Worm (Caenorhabditis elegans) whole organism, L1 larva: ENCODE data around the gene srd-39.

ENCODE experiments used
- C04F5.9 ChIP-seq: sonication (generic microtip); optimal IDR thresholded peaks from 2 replicates; lab custom pipeline; 2016; ENCODE audit warnings: missing genetic modification characterization, missing compliant biosample characterization
- C16A3.4 ChIP-seq: fragments of 150-350 bp; optimal IDR thresholded peaks from 2 replicates; lab custom pipeline; 2014; ENCODE audit warnings: missing biosample characterization, missing genetic modification characterization
- aha-1 ChIP-seq: fragments of 150-350 bp; optimal IDR thresholded peaks from 2 replicates; lab custom pipeline; 2014; ENCODE audit warnings: missing biosample characterization, missing genetic modification characterization
- alr-1 ChIP-seq: fragments of 200-800 bp; sonication (Bioruptor generic); optimal IDR thresholded peaks from 2 replicates; lab custom pipeline; 2018; ENCODE audit warnings: borderline replicate concordance, mild to moderate bottlenecking, missing genetic modification characterization, missing compliant biosample characterization
- aly-2 ChIP-seq: fragments of 150-350 bp; optimal IDR thresholded peaks from 2 replicates; lab custom pipeline; 2014; ENCODE audit warnings: missing biosample characterization, missing genetic modification characterization
- ceh-63 ChIP-seq: fragments of 200-800 bp; sonication (Bioruptor generic); optimal IDR thresholded peaks from 2 replicates; lab custom pipeline; 2018; ENCODE audit warnings: mild to moderate bottlenecking, missing genetic modification characterization, missing compliant biosample characterization
- ceh-90 ChIP-seq: sonication (generic microtip); optimal IDR thresholded peaks from 2 replicates; lab custom pipeline; 2016; ENCODE audit warnings: missing genetic modification characterization, missing compliant biosample characterization
- ces-1 ChIP-seq: fragments of 150-350 bp; optimal IDR thresholded peaks from 2 replicates; lab custom pipeline; 2014; ENCODE audit warnings: missing biosample characterization, missing genetic modification reagents, missing genetic modification characterization
- dsc-1 ChIP-seq: sonication (generic microtip); optimal IDR thresholded peaks from 2 replicates; lab custom pipeline; 2016; ENCODE audit warnings: mild to moderate bottlenecking, missing genetic modification characterization, missing compliant biosample characterization
- egl-13 ChIP-seq: sonication (generic microtip); optimal IDR thresholded peaks from 2 replicates; lab custom pipeline; 2016; ENCODE audit warnings: missing genotype, missing genetic modification reagents, missing genetic modification characterization, missing compliant biosample characterization
- egl-27 ChIP-seq, 2 experiments: fragments of 150-350 bp in 1 of 2; sonication (generic microtip); optimal IDR thresholded peaks; 3 replicates each; lab custom pipeline; 2017 to 2018; ENCODE audit warnings: missing biosample characterization in 2 of 2, missing genetic modification characterization in 2 of 2, missing genetic modification reagents in 2 of 2
- elt-2 ChIP-seq: sonication (generic microtip); optimal IDR thresholded peaks from 2 replicates; lab custom pipeline; 2016; ENCODE audit warnings: missing genetic modification characterization, mild to moderate bottlenecking, inconsistent platforms, missing compliant biosample characterization, missing genetic modification reagents
- elt-3 ChIP-seq, 6 experiments: fragments of 150-350 bp in 1 of 6; sonication (generic microtip); optimal IDR thresholded peaks; 2 replicates each; lab custom pipeline; 2017 to 2018; ENCODE audit warnings: missing biosample characterization in 6 of 6, missing genetic modification characterization in 6 of 6, inconsistent platforms in 1 of 6
- fkh-10 ChIP-seq: sonication (generic microtip); optimal IDR thresholded peaks from 2 replicates; lab custom pipeline; 2017; ENCODE audit warnings: missing biosample characterization, missing genetic modification reagents, missing genetic modification characterization
- fkh-4 ChIP-seq: sonication (generic microtip); optimal IDR thresholded peaks from 2 replicates; lab custom pipeline; 2016; ENCODE audit warnings: missing compliant biosample characterization, missing genetic modification characterization, borderline replicate concordance
- fkh-8 ChIP-seq: sonication (generic microtip); optimal IDR thresholded peaks from 2 replicates; lab custom pipeline; 2016; ENCODE audit warnings: mild to moderate bottlenecking, missing genetic modification characterization, missing compliant biosample characterization
- grh-1 ChIP-seq: fragments of 200-800 bp; sonication (Bioruptor generic); IDR thresholded peaks from 2 replicates; pipeline ENCODE4 v1.3.6; 2022; ENCODE audit warnings: missing genetic modification reagents, missing genetic modification characterization, missing compliant biosample characterization
- hlh-17 ChIP-seq: fragments of 200-800 bp; sonication (Bioruptor generic); optimal IDR thresholded peaks from 2 replicates; lab custom pipeline; 2018; ENCODE audit warnings: missing genetic modification characterization, mild to moderate bottlenecking, missing compliant biosample characterization, moderate library complexity, borderline replicate concordance
- hlh-4 ChIP-seq: sonication (generic microtip); optimal IDR thresholded peaks from 2 replicates; lab custom pipeline; 2016; ENCODE audit warnings: mild to moderate bottlenecking, missing genetic modification characterization, missing compliant biosample characterization
- hpl-2 ChIP-seq: fragments of 150-350 bp; optimal IDR thresholded peaks from 2 replicates; lab custom pipeline; 2014; ENCODE audit warnings: missing biosample characterization, missing genetic modification reagents, missing genetic modification characterization
- isw-1 ChIP-seq: fragments of 200-800 bp; sonication (Bioruptor generic); IDR thresholded peaks from 2 replicates; pipeline ENCODE4 v1.3.6; 2022; ENCODE audit warnings: missing genetic modification characterization, missing compliant biosample characterization
- jun-1 ChIP-seq: fragments of 150-350 bp; optimal IDR thresholded peaks from 2 replicates; lab custom pipeline; 2014; ENCODE audit warnings: missing biosample characterization, missing genetic modification reagents, missing genetic modification characterization
- lin-13 ChIP-seq: fragments of 150-350 bp; optimal IDR thresholded peaks from 2 replicates; lab custom pipeline; 2014; ENCODE audit warnings: missing biosample characterization, missing genetic modification reagents, missing genetic modification characterization
- lin-14 ChIP-seq: fragments of 200-800 bp; sonication (Bioruptor generic); optimal IDR thresholded peaks from 2 replicates; lab custom pipeline; 2018; ENCODE audit warnings: mild to moderate bottlenecking, missing genetic modification characterization, moderate library complexity, missing compliant biosample characterization
- lin-35 ChIP-seq, 2 experiments: fragments of 150-350 bp; optimal IDR thresholded peaks; 2 replicates each; lab custom pipeline; 2014; ENCODE audit warnings: missing biosample characterization in 2 of 2, missing genetic modification characterization in 2 of 2, missing genetic modification reagents in 2 of 2
- mdl-1 ChIP-seq, 2 experiments: fragments of 150-350 bp; optimal IDR thresholded peaks; 2 replicates each; lab custom pipeline; 2014 to 2017; ENCODE audit warnings: missing biosample characterization in 2 of 2, missing genetic modification characterization in 2 of 2, inconsistent platforms in 1 of 2
- mep-1 ChIP-seq: fragments of 150-350 bp; optimal IDR thresholded peaks from 2 replicates; lab custom pipeline; 2014; ENCODE audit warnings: missing biosample characterization, missing genetic modification characterization
- nhr-11 ChIP-seq: fragments of 150-350 bp; optimal IDR thresholded peaks from 2 replicates; lab custom pipeline; 2014; ENCODE audit warnings: missing biosample characterization, missing genetic modification characterization
- nhr-12 ChIP-seq: sonication (generic microtip); optimal IDR thresholded peaks from 2 replicates; lab custom pipeline; 2017; ENCODE audit warnings: missing biosample characterization, missing genetic modification characterization
- nhr-19 ChIP-seq: fragments of 200-800 bp; sonication (Bioruptor generic); conservative IDR thresholded peaks from 2 replicates; pipeline ENCODE4 v1.3.6; 2022; ENCODE audit warnings: missing genetic modification characterization, missing compliant biosample characterization
- nhr-20 ChIP-seq: sonication (generic microtip); optimal IDR thresholded peaks from 2 replicates; lab custom pipeline; 2016; ENCODE audit warnings: mild to moderate bottlenecking, missing genetic modification characterization, missing compliant biosample characterization
- nhr-237 ChIP-seq: fragments of 150-350 bp; optimal IDR thresholded peaks from 2 replicates; lab custom pipeline; 2014; ENCODE audit warnings: missing biosample characterization, missing genetic modification characterization
- nhr-28 ChIP-seq: fragments of 150-350 bp; optimal IDR thresholded peaks from 2 replicates; lab custom pipeline; 2014; ENCODE audit warnings: missing biosample characterization, missing genetic modification characterization
- nhr-47 ChIP-seq: sonication (generic microtip); optimal IDR thresholded peaks from 2 replicates; lab custom pipeline; 2016; ENCODE audit warnings: mild to moderate bottlenecking, missing genetic modification characterization, moderate library complexity, missing compliant biosample characterization
- nhr-71 ChIP-seq: sonication (generic microtip); optimal IDR thresholded peaks from 2 replicates; lab custom pipeline; 2016; ENCODE audit warnings: mild to moderate bottlenecking, missing genetic modification characterization, moderate library complexity, missing compliant biosample characterization
- nhr-76 ChIP-seq: sonication (generic microtip); optimal IDR thresholded peaks from 2 replicates; lab custom pipeline; 2017; ENCODE audit warnings: missing biosample characterization, missing genetic modification characterization
- nhr-85 ChIP-seq: sonication (generic microtip); peaks from one replicate; lab custom pipeline; 2016; ENCODE audit warnings: missing genetic modification characterization, inconsistent platforms, missing compliant biosample characterization
- skn-1 ChIP-seq: fragments of 150-350 bp; optimal IDR thresholded peaks from 2 replicates; lab custom pipeline; 2014; ENCODE audit warnings: missing biosample characterization, missing genetic modification characterization
- snpc-4 ChIP-seq: fragments of 150-350 bp; optimal IDR thresholded peaks from 2 replicates; lab custom pipeline; 2014; ENCODE audit warnings: missing biosample characterization, missing genetic modification characterization
- snu-23 ChIP-seq: sonication (generic microtip); optimal IDR thresholded peaks from 2 replicates; lab custom pipeline; 2016; ENCODE audit warnings: missing genetic modification characterization, missing compliant biosample characterization
- sox-4 ChIP-seq: sonication (generic microtip); optimal IDR thresholded peaks from 2 replicates; lab custom pipeline; 2016; ENCODE audit warnings: missing genetic modification characterization, missing compliant biosample characterization
- sptf-1 ChIP-seq: fragments of 150-350 bp; optimal IDR thresholded peaks from 2 replicates; lab custom pipeline; 2014; ENCODE audit warnings: missing biosample characterization, missing genetic modification characterization
- sup-37 ChIP-seq: fragments of 200-800 bp; sonication (Bioruptor generic); optimal IDR thresholded peaks from 2 replicates; lab custom pipeline; 2018; ENCODE audit warnings: mild to moderate bottlenecking, missing genetic modification characterization, missing compliant biosample characterization
- tlp-1 ChIP-seq: fragments of 150-350 bp; optimal IDR thresholded peaks from 2 replicates; lab custom pipeline; 2014; ENCODE audit warnings: missing biosample characterization, missing genetic modification characterization
- unc-30 ChIP-seq: sonication (generic microtip); optimal IDR thresholded peaks from 2 replicates; lab custom pipeline; 2017; ENCODE audit warnings: missing biosample characterization, missing genetic modification characterization
- unc-62 ChIP-seq: fragments of 150-350 bp; optimal IDR thresholded peaks from 2 replicates; lab custom pipeline; 2014; ENCODE audit warnings: missing biosample characterization, missing genetic modification reagents, missing genetic modification characterization
- unc-98 ChIP-seq: fragments of 200-800 bp; sonication (Bioruptor generic); IDR thresholded peaks from 2 replicates; pipeline ENCODE4 v1.3.6; 2022; ENCODE audit warnings: missing genetic modification characterization, missing compliant biosample characterization
- vab-15 ChIP-seq: sonication (generic microtip); optimal IDR thresholded peaks from 2 replicates; lab custom pipeline; 2017; ENCODE audit warnings: missing genotype, mild to moderate bottlenecking, missing genetic modification characterization, missing compliant biosample characterization
- xbp-1 ChIP-seq: sonication (generic microtip); optimal IDR thresholded peaks from 2 replicates; lab custom pipeline; 2016; ENCODE audit warnings: missing genetic modification characterization, missing compliant biosample characterization
- zag-1 ChIP-seq: fragments of 150-350 bp; optimal IDR thresholded peaks from 2 replicates; lab custom pipeline; 2014; ENCODE audit warnings: missing biosample characterization, missing genetic modification characterization
- zip-4 ChIP-seq: fragments of 200-800 bp; sonication (Bioruptor generic); optimal IDR thresholded peaks from 2 replicates; lab custom pipeline; 2018; ENCODE audit warnings: mild to moderate bottlenecking, missing genetic modification characterization, moderate library complexity, missing compliant biosample characterization
- ztf-4 ChIP-seq: fragments of 150-350 bp; optimal IDR thresholded peaks from 2 replicates; lab custom pipeline; 2014; ENCODE audit warnings: missing biosample characterization, missing genetic modification characterization

srd-39 gene

DNA sequence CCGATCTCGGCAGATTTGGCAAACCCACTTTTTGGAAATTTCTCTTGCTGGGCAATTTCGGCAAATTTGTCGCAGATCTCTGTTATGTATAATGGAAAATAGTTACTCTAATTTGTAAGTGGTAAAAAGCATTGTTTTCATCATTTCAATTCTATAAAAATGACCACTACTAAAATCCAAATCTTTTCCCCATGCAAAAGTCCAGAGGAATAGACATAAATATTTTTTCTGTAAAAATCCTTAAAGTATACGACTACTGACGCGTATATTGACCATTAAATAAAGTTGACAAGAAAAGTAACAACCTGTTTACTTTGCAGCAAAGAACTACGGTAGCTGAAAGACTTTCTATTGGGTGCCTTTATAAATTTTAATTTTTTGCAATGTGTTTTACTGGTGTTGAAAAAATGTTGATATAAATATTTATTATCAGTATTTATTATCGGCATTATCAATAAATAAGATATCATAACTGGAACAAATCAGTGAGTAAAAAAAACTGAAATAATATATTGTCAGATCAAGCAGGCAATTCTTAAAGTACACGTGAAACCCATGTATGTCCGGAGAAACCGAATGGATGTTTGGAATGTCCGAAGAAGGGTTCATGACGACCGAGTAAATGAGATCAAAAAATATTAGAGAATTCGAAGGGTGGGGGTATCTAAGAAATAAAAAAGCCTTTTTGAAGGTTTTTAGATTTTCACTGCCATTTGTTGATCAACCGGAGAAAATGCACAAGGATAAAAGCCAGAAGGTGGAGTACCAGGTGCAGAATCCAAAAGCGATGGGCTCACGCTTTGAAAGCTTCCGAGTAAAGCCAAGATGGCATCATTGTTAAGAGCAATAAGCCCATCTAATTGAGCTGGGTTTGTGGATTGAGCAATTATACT lies 49.1 kb upstream of the srd-39 start (continued):
- TF ChIP-seq hlh-17 (GFP tag; lab: Kevin White, UChicago), result no peak
- no peak for TF ChIP-seq egl-27 (tag; optimal IDR thresholded peaks at IDR 0.05; lab: Kevin White, UChicago)
- TF ChIP-seq grh-1 (GFP tag; lab: Robert Waterston, UW), result no peak
- TF ChIP-seq nhr-85 (tag; lab: Kevin White, UChicago), result peak; percentile 23
- TF ChIP-seq lin-13, result peak; percentile 46
- no peak for TF ChIP-seq zip-4
- TF ChIP-seq nhr-19 (GFP tag; lab: Robert Waterston, UW), result peak; percentile 59
- peak; percentile 66 for TF ChIP-seq nhr-47 (tag; lab: Kevin White, UChicago)
- peak; percentile 19 for TF ChIP-seq hpl-2 (GFP tag; lab: Kevin White, UChicago)
- no peak for TF ChIP-seq hlh-4
- TF ChIP-seq nhr-237 (tag; lab: Kevin White, UChicago), result no peak
- TF ChIP-seq snpc-4, result no peak
- TF ChIP-seq xbp-1, result no peak
- no peak for TF ChIP-seq egl-13 (tag; lab: Kevin White, UChicago)
- no peak for TF ChIP-seq C04F5.9 (tag; lab: Kevin White, UChicago)
- no peak for TF ChIP-seq aha-1
- no peak for TF ChIP-seq alr-1 (tag; lab: Kevin White, UChicago)
- no peak for TF ChIP-seq unc-62
- no peak for TF ChIP-seq nhr-28 (tag; lab: Kevin White, UChicago)
- TF ChIP-seq unc-30 (tag; lab: Kevin White, UChicago), result no peak
- no peak for TF ChIP-seq fkh-10 (GFP tag; lab: Kevin White, UChicago)
- TF ChIP-seq lin-35 (GFP tag; optimal IDR thresholded peaks at IDR 0.05; lab: Kevin White, UChicago), result peak in 1 of 2 experiments; percentile 18
- no peak for TF ChIP-seq vab-15
- TF ChIP-seq jun-1 (tag; lab: Kevin White, UChicago), result no peak
- no peak for TF ChIP-seq nhr-11 (tag; lab: Kevin White, UChicago)
- peak; percentile 3 for TF ChIP-seq skn-1 (tag; lab: Kevin White, UChicago)
- TF ChIP-seq nhr-12, result no peak
- TF ChIP-seq snu-23, result peak; percentile 55
- peak; percentile 52 for TF ChIP-seq nhr-20 (tag; lab: Kevin White, UChicago)
- peak; percentile 33 for TF ChIP-seq C16A3.4 (tag; lab: Kevin White, UChicago)
- no peak for TF ChIP-seq unc-98 (GFP tag; lab: Robert Waterston, UW)
- TF ChIP-seq tlp-1 (tag; lab: Kevin White, UChicago), result no peak
- TF ChIP-seq sox-4 (tag; lab: Kevin White, UChicago), result no peak
- TF ChIP-seq aly-2, result peak; percentile 19
- peak; percentile 80 for TF ChIP-seq ztf-4 (tag; lab: Kevin White, UChicago)
- TF ChIP-seq ceh-90 (tag; lab: Kevin White, UChicago), result no peak
- peak; percentile 18 for TF ChIP-seq lin-14 (GFP tag; lab: Kevin White, UChicago)
- TF ChIP-seq sptf-1, result no peak
- TF ChIP-seq elt-3 (tag; optimal IDR thresholded peaks at IDR 0.05; lab: Kevin White, UChicago), result peak in 1 of 6 experiments; percentile 62
- TF ChIP-seq fkh-8, result no peak
- no peak for TF ChIP-seq isw-1 (GFP tag; lab: Robert Waterston, UW)
- TF ChIP-seq, all 84 proteins: peak for 26

DNA sequence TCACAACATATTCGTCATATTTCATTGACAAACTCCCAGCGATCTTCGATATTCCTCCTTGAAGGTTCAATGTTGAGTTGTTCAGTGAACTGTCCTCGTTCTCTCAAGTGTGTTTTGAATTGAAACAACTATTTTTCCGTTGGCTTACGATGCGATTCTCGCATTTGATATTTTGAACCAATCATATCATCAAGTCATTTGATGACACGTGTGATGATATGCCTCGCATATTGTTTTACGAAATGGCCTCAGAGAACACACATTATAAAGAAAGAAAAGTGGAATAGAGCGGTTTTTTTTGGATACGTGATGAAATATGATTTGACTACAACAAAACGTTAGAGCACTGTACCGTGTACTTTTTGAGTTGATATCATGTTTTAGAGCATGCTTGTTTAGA lies 48.0 kb upstream of the srd-39 start:
- TF ChIP-seq zag-1 (tag; lab: Kevin White, UChicago) (no peak), dsc-1 (tag; lab: Kevin White, UChicago) (no peak), fkh-8 (no peak), zip-4 (no peak), nhr-76 (tag; lab: Kevin White, UChicago) (no peak), ceh-63 (no peak), ces-1 (GFP tag; lab: Kevin White, UChicago) (no peak), nhr-85 (tag; lab: Kevin White, UChicago) (peak; percentile 91), lin-35 (GFP tag; optimal IDR thresholded peaks at IDR 0.05; lab: Kevin White, UChicago) (peak in 1 of 2 experiments; percentile 80), elt-2 (tag; lab: Kevin White, UChicago) (peak; percentile 59), ztf-4 (tag; lab: Kevin White, UChicago) (peak; percentile 7), ceh-90 (tag; lab: Kevin White, UChicago) (no peak), nhr-19 (GFP tag; lab: Robert Waterston, UW) (peak; percentile 97), skn-1 (tag; lab: Kevin White, UChicago) (peak; percentile 67), fkh-4 (tag; lab: Kevin White, UChicago) (no peak), nhr-71 (tag; lab: Kevin White, UChicago) (peak; percentile 94), mdl-1 (tag; optimal IDR thresholded peaks at IDR 0.05; lab: Kevin White, UChicago) (peak in 1 of 2 experiments; percentile 87), mep-1 (tag; lab: Kevin White, UChicago) (no peak), sup-37 (no peak)
